Fruit fly (Drosophila melanogaster) Kc167 (cell line): ENCODE data around the gene Hs6st.

Experiments used
- Myc ChIP-seq: fragments of >200 bp; optimal IDR thresholded peaks from 2 replicates; lab custom pipeline; 2017; ENCODE audit warnings: missing external identifiers
- Sin3A ChIP-seq: fragments of >200 bp; optimal IDR thresholded peaks from 2 replicates; lab custom pipeline; 2018; ENCODE audit warnings: missing external identifiers
- h ChIP-seq: fragments of >200 bp; optimal IDR thresholded peaks from 3 replicates; lab custom pipeline; 2018; ENCODE audit warnings: missing external identifiers
- insv ChIP-seq: fragments of >200 bp; optimal IDR thresholded peaks from 3 replicates; lab custom pipeline; 2018; ENCODE audit warnings: missing external identifiers
- psq ChIP-seq: fragments of >200 bp; optimal IDR thresholded peaks from 2 replicates; lab custom pipeline; 2017; ENCODE audit warnings: missing external identifiers
- ttk ChIP-seq: sonication (Bioruptor generic); optimal IDR thresholded peaks from 2 replicates; lab custom pipeline; 2017; ENCODE audit warnings: missing external identifiers

DNA sequence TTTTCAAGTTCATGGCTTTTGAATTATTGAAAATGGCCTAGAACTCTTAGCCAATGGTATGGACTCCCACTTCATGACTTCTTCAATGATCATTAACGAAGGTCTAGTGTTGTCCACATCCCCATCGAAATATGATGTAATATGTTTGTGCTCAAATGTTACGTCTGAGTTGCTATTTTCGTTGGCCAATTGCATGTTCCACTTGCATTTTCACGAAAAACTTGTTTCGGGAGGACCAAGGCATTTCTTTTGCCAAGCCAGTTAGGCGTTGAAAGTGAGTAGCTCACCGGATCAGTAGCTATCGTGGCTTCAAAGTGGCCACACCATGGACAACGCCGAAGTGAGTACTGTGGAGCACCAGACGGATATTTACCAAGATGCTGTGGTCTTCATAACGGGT, 90.1 kb downstream of the Hs6st start, which contains the start of gene CG4770:
- TF ChIP-seq insv (lab: Kevin White, UChicago), result no peak
- no peak for TF ChIP-seq h (lab: Kevin White, UChicago)
- no peak for TF ChIP-seq psq
- TF ChIP-seq ttk (lab: Kevin White, UChicago), result no peak
- no peak for TF ChIP-seq Sin3A (lab: Kevin White, UChicago)
- no peak for TF ChIP-seq Myc (lab: Kevin White, UChicago)
